Worm (Caenorhabditis elegans) whole organism, L4 larva: Measurements from ENCODE around the gene clec-165.

Experiments used
- Y105C5A.15 ChIP-seq: fragments of 200-800 bp; sonication (Bioruptor generic); IDR thresholded peaks from 2 replicates; pipeline ENCODE4 v1.3.6; 2022; ENCODE audit warnings: missing genetic modification characterization, missing compliant biosample characterization
- ces-1 ChIP-seq: fragments of 150-350 bp; sonication (generic microtip); optimal IDR thresholded peaks from 4 replicates; lab custom pipeline; 2014; ENCODE audit warnings: missing biosample characterization, missing genetic modification reagents, missing genetic modification characterization
- fkh-10 ChIP-seq: fragments of 150-350 bp; optimal IDR thresholded peaks from 2 replicates; lab custom pipeline; 2014; ENCODE audit warnings: missing biosample characterization, missing genetic modification reagents, missing genetic modification characterization
- nhr-76 ChIP-seq: fragments of 150-350 bp; optimal IDR thresholded peaks from 2 replicates; lab custom pipeline; 2014; ENCODE audit warnings: missing biosample characterization, missing genetic modification characterization
- pha-4 ChIP-seq, 2 experiments: fragments of 150-350 bp in 1 of 2; fragments of 200-800 bp in 1 of 2; sonication (Bioruptor generic) in 1 of 2; IDR thresholded peaks in 1 of 2; optimal IDR thresholded peaks in 1 of 2; 2 replicates each; pipeline versions ENCODE4 v1.3.6 to Lab custom; 2014 to 2022; ENCODE audit warnings: missing genetic modification characterization in 2 of 2, missing genetic modification reagents in 2 of 2, missing biosample characterization in 1 of 2, missing compliant biosample characterization in 1 of 2
- zfp-3 ChIP-seq: fragments of 200-800 bp; sonication (Bioruptor generic); conservative IDR thresholded peaks from 2 replicates; pipeline ENCODE4 v1.3.6; 2022; ENCODE audit warnings: missing genetic modification reagents, missing genetic modification characterization, missing compliant biosample characterization

DNA sequence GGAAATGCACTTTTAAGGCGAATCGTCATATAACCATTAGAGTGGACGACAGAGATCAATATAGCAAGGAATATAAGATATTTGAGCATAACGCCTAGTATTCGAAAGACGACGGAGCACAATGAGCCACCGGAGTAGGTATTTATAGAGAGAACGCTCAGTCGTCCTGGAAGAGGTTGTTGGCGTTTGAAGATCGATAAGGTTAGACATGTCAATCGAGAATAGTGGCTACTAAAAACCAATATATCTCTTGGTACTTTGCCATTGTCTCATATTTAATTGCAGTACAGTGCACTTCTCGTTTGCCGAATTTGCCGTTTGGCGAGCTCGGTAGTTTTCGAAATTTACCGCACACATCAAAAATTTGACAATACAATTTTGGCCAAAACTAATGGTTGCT, 38.7 kb downstream of the clec-165 start, which contains the start of gene dsl-1:
- TF ChIP-seq ces-1 (GFP tag; lab: Kevin White, UChicago) (no peak), Y105C5A.15 (GFP tag; lab: Robert Waterston, UW) (no peak), fkh-10 (GFP tag; lab: Kevin White, UChicago) (no peak), pha-4 (GFP tag; IDR thresholded peaks at IDR 0.05; lab: Robert Waterston, UW) (no peak), pha-4 (tag; optimal IDR thresholded peaks at IDR 0.05; lab: Kevin White, UChicago) (no peak), nhr-76 (tag; lab: Kevin White, UChicago) (no peak), zfp-3 (GFP tag; lab: Robert Waterston, UW) (no peak)
